Worm (Caenorhabditis elegans) whole organism, L4 larva: Measurements from ENCODE around the gene metl-6.

Source experiments
- ceh-62 ChIP-seq: sonication (generic microtip); optimal IDR thresholded peaks from 2 replicates; lab custom pipeline; 2017; ENCODE audit warnings: missing biosample characterization, missing genetic modification characterization
- daf-8 ChIP-seq: fragments of 200-800 bp; sonication (Bioruptor generic); IDR thresholded peaks from 2 replicates; pipeline ENCODE4 v1.3.6; 2022; ENCODE audit warnings: missing genetic modification characterization, missing compliant biosample characterization
- dpl-1 ChIP-seq: fragments of 150-350 bp; optimal IDR thresholded peaks from 2 replicates; lab custom pipeline; 2014; ENCODE audit warnings: missing biosample characterization, missing genetic modification reagents, missing genetic modification characterization
- dve-1 ChIP-seq: sonication (generic microtip); optimal IDR thresholded peaks from 2 replicates; lab custom pipeline; 2017; ENCODE audit warnings: antibody characterized with exemption, mild to moderate bottlenecking, missing genetic modification characterization, missing compliant biosample characterization; ENCODE audit not compliant: insufficient read depth
- lin-15B ChIP-seq: fragments of 150-350 bp; sonication (generic microtip); optimal IDR thresholded peaks from 3 replicates; lab custom pipeline; 2014; ENCODE audit warnings: missing biosample characterization, missing genetic modification characterization
- lin-39 ChIP-seq: fragments of 150-350 bp; optimal IDR thresholded peaks from 2 replicates; lab custom pipeline; 2014; ENCODE audit warnings: missing biosample characterization, missing genetic modification reagents, missing genetic modification characterization
- nhr-25 ChIP-seq: sonication (generic microtip); optimal IDR thresholded peaks from 2 replicates; lab custom pipeline; 2017; ENCODE audit warnings: missing genetic modification characterization, mild to moderate bottlenecking, missing compliant biosample characterization, antibody characterized with exemption, moderate library complexity, borderline replicate concordance; ENCODE audit not compliant: insufficient read depth
- pha-4 ChIP-seq, 2 experiments: fragments of 150-350 bp in 1 of 2; fragments of 200-800 bp in 1 of 2; sonication (Bioruptor generic) in 1 of 2; IDR thresholded peaks in 1 of 2; optimal IDR thresholded peaks in 1 of 2; 2 replicates each; pipeline versions ENCODE4 v1.3.6 to Lab custom; 2014 to 2022; ENCODE audit warnings: missing genetic modification characterization in 2 of 2, missing genetic modification reagents in 2 of 2, missing biosample characterization in 1 of 2, missing compliant biosample characterization in 1 of 2
- skn-1 ChIP-seq: fragments of 150-350 bp; optimal IDR thresholded peaks from 2 replicates; lab custom pipeline; 2014; ENCODE audit warnings: missing biosample characterization, missing genetic modification characterization
- snpc-4 ChIP-seq: fragments of 150-350 bp; optimal IDR thresholded peaks from 2 replicates; lab custom pipeline; 2014; ENCODE audit warnings: missing biosample characterization, missing genetic modification characterization
- unc-62 ChIP-seq, 3 experiments: fragments of 150-350 bp in 1 of 3; sonication (generic microtip); optimal IDR thresholded peaks in 2 of 3; peaks in 1 of 3; 1 replicate in 1 of 3; 2 replicates in 2 of 3; lab custom pipeline; 2014 to 2017; ENCODE audit warnings: missing biosample characterization in 3 of 3, missing genetic modification characterization in 3 of 3, missing genetic modification reagents in 3 of 3, missing genotype in 1 of 3
- zfp-3 ChIP-seq: fragments of 200-800 bp; sonication (Bioruptor generic); conservative IDR thresholded peaks from 2 replicates; pipeline ENCODE4 v1.3.6; 2022; ENCODE audit warnings: missing genetic modification reagents, missing genetic modification characterization, missing compliant biosample characterization
- ztf-11 ChIP-seq: fragments of 150-350 bp; optimal IDR thresholded peaks from 2 replicates; lab custom pipeline; 2014; ENCODE audit warnings: missing biosample characterization, missing genetic modification characterization

- no peak for TF ChIP-seq ztf-11
- no peak for TF ChIP-seq lin-15B (tag; lab: Kevin White, UChicago)
- no peak for TF ChIP-seq zfp-3
- no peak for TF ChIP-seq dpl-1 (GFP tag; lab: Kevin White, UChicago)
- no peak for TF ChIP-seq nhr-25 (tag; lab: Kevin White, UChicago)
- no peak for TF ChIP-seq dve-1 (tag; lab: Kevin White, UChicago)
- TF ChIP-seq skn-1 (tag; lab: Kevin White, UChicago), result no peak
- TF ChIP-seq lin-39 (tag; lab: Kevin White, UChicago), result no peak
- TF ChIP-seq daf-8 (GFP tag; lab: Robert Waterston, UW), result no peak
- no peak for TF ChIP-seq ceh-62 (tag; lab: Kevin White, UChicago)
- no peak for TF ChIP-seq snpc-4 (tag; lab: Kevin White, UChicago)
- no peak for TF ChIP-seq pha-4 (GFP tag; IDR thresholded peaks at IDR 0.05; lab: Robert Waterston, UW)
- no peak for TF ChIP-seq pha-4 (tag; optimal IDR thresholded peaks at IDR 0.05; lab: Kevin White, UChicago)
- TF ChIP-seq unc-62 (GFP tag; optimal IDR thresholded peaks at IDR 0.05 in 1 of 2; lab: Kevin White, UChicago), result no peak
- no peak for TF ChIP-seq unc-62 (tag; optimal IDR thresholded peaks at IDR 0.05; lab: Kevin White, UChicago)
Observed at ce11 chrIII:3927450-3927849, 5.9 kb upstream of the metl-6 start.
